Fruit fly (Drosophila melanogaster): ENCODE measurements around the gene CG17625.

dm6 chr3R:22726031-22726770 lies 39.6 kb downstream of the CG17625 start, which contains the start of gene RNF220:
- TF ChIP-seq cic (GFP tag; optimal IDR thresholded peaks at IDR 0.05) (no peak), CG12768 (GFP tag; optimal IDR thresholded peaks at IDR 0.05) (no peak), cnc (optimal IDR thresholded peaks at IDR 0.05) (no peak), pad (GFP tag; optimal IDR thresholded peaks at IDR 0.05) (no peak), Hr96 (GFP tag; optimal IDR thresholded peaks at IDR 0.05) (no peak), CG5204 (GFP tag; optimal IDR thresholded peaks at IDR 0.05) (no peak), CG7045 (GFP tag; optimal IDR thresholded peaks at IDR 0.05) (no peak), CG33017 (tag; optimal IDR thresholded peaks at IDR 0.05) (no peak)

All from whole organism, adult.